Worm (Caenorhabditis elegans) whole organism, young adult: ENCODE measurements around the gene srt-30.

Experiments
- F33H1.4 ChIP-seq: fragments of 200-800 bp; sonication (Bioruptor generic); IDR thresholded peaks from 2 replicates; pipeline ENCODE4 v1.3.6; 2022; ENCODE audit warnings: missing genetic modification reagents, missing genetic modification characterization, missing compliant biosample characterization
- F37B4.10 ChIP-seq: fragments of 200-800 bp; sonication (Bioruptor generic); IDR thresholded peaks from 2 replicates; pipeline ENCODE4 v1.3.6; 2022; ENCODE audit warnings: missing genetic modification characterization, missing compliant biosample characterization
- akir-1 ChIP-seq: fragments of 200-800 bp; sonication (Bioruptor generic); optimal IDR thresholded peaks from 2 replicates; lab custom pipeline; 2018; ENCODE audit warnings: mild to moderate bottlenecking, missing genetic modification characterization, moderate library complexity, missing compliant biosample characterization
- ama-1 ChIP-seq, 3 experiments: fragments of 150-350 bp in 1 of 3; sonication (generic microtip) in 2 of 3; optimal IDR thresholded peaks; 2 replicates each; lab custom pipeline; 2014 to 2018; ENCODE audit warnings: missing biosample characterization in 2 of 3, missing genetic modification characterization in 2 of 3, missing genetic modification reagents in 2 of 3
- ceh-91 ChIP-seq: fragments of 200-800 bp; sonication (Bioruptor generic); IDR thresholded peaks from 2 replicates; pipeline ENCODE4 v1.3.6; 2022; ENCODE audit warnings: missing genetic modification reagents, missing genetic modification characterization, missing compliant biosample characterization
- him-1 ChIP-seq: sonication (generic microtip); optimal IDR thresholded peaks from 2 replicates; lab custom pipeline; 2016; ENCODE audit warnings: missing genotype, missing genetic modification reagents, missing genetic modification characterization, missing compliant biosample characterization
- hlh-26 ChIP-seq: fragments of 200-800 bp; sonication (Bioruptor generic); conservative IDR thresholded peaks from 2 replicates; pipeline ENCODE4 v1.3.6; 2022; ENCODE audit warnings: missing genetic modification reagents, missing genetic modification characterization, missing compliant biosample characterization
- mel-28 ChIP-seq: sonication (generic microtip); optimal IDR thresholded peaks from 2 replicates; lab custom pipeline; 2016; ENCODE audit warnings: borderline replicate concordance, mild to moderate bottlenecking, missing genetic modification characterization, missing compliant biosample characterization
- nfya-1 ChIP-seq: sonication (generic microtip); optimal IDR thresholded peaks from 2 replicates; lab custom pipeline; 2017; ENCODE audit warnings: antibody characterized with exemption, missing compliant biosample characterization, missing genetic modification characterization, borderline replicate concordance; ENCODE audit not compliant: insufficient read depth
- nfyb-1 ChIP-seq: fragments of 200-800 bp; sonication (Bioruptor generic); IDR thresholded peaks from 2 replicates; pipeline ENCODE4 v1.3.6; 2022; ENCODE audit warnings: missing genetic modification reagents, missing genetic modification characterization, missing compliant biosample characterization
- pha-4 ChIP-seq: fragments of 150-350 bp; sonication (generic microtip); optimal IDR thresholded peaks from 2 replicates; lab custom pipeline; 2014; ENCODE audit warnings: missing biosample characterization, missing genetic modification reagents, missing genetic modification characterization
- unc-62 ChIP-seq: fragments of 150-350 bp; optimal IDR thresholded peaks from 2 replicates; lab custom pipeline; 2014; ENCODE audit warnings: missing biosample characterization, missing genetic modification reagents, missing genetic modification characterization
- zfh-2 ChIP-seq: fragments of 200-800 bp; sonication (Bioruptor generic); conservative IDR thresholded peaks from 2 replicates; pipeline ENCODE4 v1.3.6; 2022; ENCODE audit warnings: missing genetic modification reagents, missing genetic modification characterization, missing compliant biosample characterization

- TF ChIP-seq him-1 = no peak
- TF ChIP-seq F33H1.4 (GFP tag; lab: Robert Waterston, UW) = no peak
- no peak for TF ChIP-seq ama-1 (optimal IDR thresholded peaks at IDR 0.05; lab: Kevin White, UChicago)
- no peak for TF ChIP-seq ama-1 (GFP tag; optimal IDR thresholded peaks at IDR 0.05; lab: Kevin White, UChicago)
- no peak for TF ChIP-seq akir-1
- no peak for TF ChIP-seq zfh-2 (GFP tag; lab: Robert Waterston, UW)
- no peak for TF ChIP-seq pha-4 (tag; lab: Kevin White, UChicago)
- no peak for TF ChIP-seq ceh-91 (GFP tag; lab: Robert Waterston, UW)
- TF ChIP-seq unc-62 (GFP tag; lab: Kevin White, UChicago) = no peak
- TF ChIP-seq hlh-26 (GFP tag; lab: Robert Waterston, UW) = no peak
- no peak for TF ChIP-seq nfyb-1 (GFP tag; lab: Robert Waterston, UW)
- no peak for TF ChIP-seq nfya-1 (tag; lab: Kevin White, UChicago)
- no peak for TF ChIP-seq mel-28 (tag; lab: Kevin White, UChicago)
- no peak for TF ChIP-seq F37B4.10 (GFP tag; lab: Robert Waterston, UW)
Observed at ce11 chrV:3811541-3811940, 11.3 kb upstream of the srt-30 start, which contains the start of gene scl-13.
